Fruit fly (Drosophila melanogaster) Kc167 (cell line): ENCODE measurements around the gene CG31415.

Source experiments
- Myc ChIP-seq: fragments of >200 bp; optimal IDR thresholded peaks from 2 replicates; lab custom pipeline; 2017; ENCODE audit warnings: missing external identifiers
- h ChIP-seq: fragments of >200 bp; optimal IDR thresholded peaks from 3 replicates; lab custom pipeline; 2018; ENCODE audit warnings: missing external identifiers
- ttk ChIP-seq: sonication (Bioruptor generic); optimal IDR thresholded peaks from 2 replicates; lab custom pipeline; 2017; ENCODE audit warnings: missing external identifiers

- TF ChIP-seq h (lab: Kevin White, UChicago) (no peak), Myc (no peak), ttk (lab: Kevin White, UChicago) (no peak)
These were observed 49.7 kb downstream of the CG31415 start, which contains the start of gene CG8516 for dm6 chr3R:9793018-9793417.
